Fruit fly (Drosophila melanogaster) whole organism, embryonic: ENCODE results near the gene CG2444.
A peak's percentile ranks its signal among the peaks of the same experiment; 100 is the strongest.

Experiments
- Bteb2 ChIP-seq: fragments of 200-800 bp; sonication (Bioruptor generic); optimal IDR thresholded peaks from 2 replicates; lab custom pipeline; 2016; ENCODE audit warnings: missing biosample characterization, missing genetic modification characterization
- CG11398 ChIP-seq: fragments of 200-800 bp; sonication (Bioruptor generic); optimal IDR thresholded peaks from 2 replicates; lab custom pipeline; 2016; ENCODE audit warnings: missing biosample characterization, missing genetic modification characterization
- CG12659 ChIP-seq: fragments of 200-800 bp; sonication (Bioruptor generic); optimal IDR thresholded peaks from 3 replicates; lab custom pipeline; 2017; ENCODE audit warnings: mild to moderate bottlenecking, missing biosample characterization, missing genetic modification reagents, missing genetic modification characterization
- CG13123 ChIP-seq: fragments of 200-800 bp; sonication (Bioruptor generic); optimal IDR thresholded peaks from 2 replicates; lab custom pipeline; 2016; ENCODE audit warnings: missing biosample characterization, missing genetic modification characterization
- CG13624 ChIP-seq: fragments of 200-800 bp; sonication (Bioruptor generic); optimal IDR thresholded peaks from 2 replicates; lab custom pipeline; 2016; ENCODE audit warnings: missing biosample characterization, missing genetic modification characterization
- CG14441 ChIP-seq: fragments of 200-800 bp; sonication (Bioruptor generic); IDR thresholded peaks from 2 replicates; pipeline ENCODE4 v1.3.6; 2022; ENCODE audit warnings: missing biosample characterization, missing genetic modification characterization
- CG14710 ChIP-seq: fragments of 200-800 bp; sonication (Bioruptor generic); optimal IDR thresholded peaks from 3 replicates; lab custom pipeline; 2019; ENCODE audit warnings: missing biosample characterization, mild to moderate bottlenecking, missing genetic modification characterization, moderate library complexity
- CG16813 ChIP-seq: fragments of 200-800 bp; sonication (Bioruptor generic); IDR thresholded peaks from 3 replicates; pipeline ENCODE4 v1.3.6; 2022; ENCODE audit warnings: missing biosample characterization, missing genetic modification characterization; ENCODE audit not compliant: partially characterized antibody
- CG17612 ChIP-seq: fragments of 200-800 bp; sonication (Bioruptor generic); IDR thresholded peaks from 2 replicates; pipeline ENCODE4 v1.3.6; 2022; ENCODE audit warnings: missing biosample characterization, missing genetic modification characterization
- CG1792 ChIP-seq: fragments of 200-800 bp; sonication (Bioruptor generic); optimal IDR thresholded peaks from 2 replicates; lab custom pipeline; 2016; ENCODE audit warnings: missing biosample characterization, missing genetic modification characterization
- CG18476 ChIP-seq: fragments of 200-800 bp; sonication (Bioruptor generic); optimal IDR thresholded peaks from 2 replicates; lab custom pipeline; 2016; ENCODE audit warnings: missing biosample characterization, mild to moderate bottlenecking, missing genetic modification characterization
- CG18599 ChIP-seq: fragments of 200-800 bp; sonication (Bioruptor generic); optimal IDR thresholded peaks from 3 replicates; lab custom pipeline; 2017; ENCODE audit warnings: missing biosample characterization, missing genetic modification characterization, mild to moderate bottlenecking, moderate library complexity, missing genetic modification reagents
- CG2116 ChIP-seq: fragments of 200-800 bp; sonication (Bioruptor generic); optimal IDR thresholded peaks from 3 replicates; lab custom pipeline; 2018; ENCODE audit warnings: missing biosample characterization, mild to moderate bottlenecking, missing genetic modification characterization
- CG43689 ChIP-seq: fragments of 200-800 bp; sonication (Bioruptor generic); IDR thresholded peaks from 2 replicates; pipeline ENCODE4 v1.3.6; 2022; ENCODE audit warnings: missing biosample characterization, missing genetic modification characterization
- CG5953 ChIP-seq: fragments of 200-800 bp; sonication (Bioruptor generic); IDR thresholded peaks from 2 replicates; pipeline ENCODE4 v1.3.6; 2022; ENCODE audit warnings: missing biosample characterization, missing genetic modification characterization
- CG6254 ChIP-seq: fragments of 200-800 bp; sonication (Bioruptor generic); optimal IDR thresholded peaks from 3 replicates; lab custom pipeline; 2017; ENCODE audit warnings: mild to moderate bottlenecking, missing biosample characterization, missing genetic modification reagents, missing genetic modification characterization
- CG6791 ChIP-seq: fragments of 200-800 bp; sonication (Bioruptor generic); IDR thresholded peaks from 3 replicates; pipeline ENCODE4 v1.3.6; 2022; ENCODE audit warnings: missing biosample characterization, missing genetic modification characterization; ENCODE audit not compliant: partially characterized antibody
- CG6813 ChIP-seq: fragments of 200-800 bp; sonication (Bioruptor generic); optimal IDR thresholded peaks from 2 replicates; lab custom pipeline; 2017; ENCODE audit warnings: missing biosample characterization, missing genetic modification characterization, mild to moderate bottlenecking, moderate library complexity, missing genetic modification reagents
- CG7357 ChIP-seq: fragments of 200-800 bp; sonication (Bioruptor generic); IDR thresholded peaks from 3 replicates; pipeline ENCODE4 v1.3.6; 2022; ENCODE audit warnings: missing biosample characterization, missing genetic modification characterization
- CG8089 ChIP-seq: fragments of 200-800 bp; sonication (Bioruptor generic); optimal IDR thresholded peaks from 3 replicates; lab custom pipeline; 2016; ENCODE audit warnings: missing biosample characterization, missing genetic modification characterization
- CG9932 ChIP-seq: fragments of 200-800 bp; sonication (Bioruptor generic); IDR thresholded peaks from 2 replicates; pipeline ENCODE4 v1.3.6; 2022; ENCODE audit warnings: missing biosample characterization, missing genetic modification characterization
- Chrac-16 ChIP-seq: fragments of 200-800 bp; sonication (Bioruptor generic); optimal IDR thresholded peaks from 3 replicates; lab custom pipeline; 2016; ENCODE audit warnings: missing biosample characterization, missing genetic modification characterization
- Dip2 ChIP-seq: fragments of 200-800 bp; sonication (Bioruptor generic); IDR thresholded peaks from 2 replicates; pipeline ENCODE4 v1.3.6; 2022; ENCODE audit warnings: missing biosample characterization, missing genetic modification characterization
- ERR ChIP-seq: fragments of 200-800 bp; sonication (Bioruptor generic); optimal IDR thresholded peaks from 2 replicates; lab custom pipeline; 2016; ENCODE audit warnings: missing biosample characterization, missing genetic modification characterization
- Elba2 ChIP-seq: fragments of 200-800 bp; sonication (Bioruptor generic); optimal IDR thresholded peaks from 3 replicates; lab custom pipeline; 2016; ENCODE audit warnings: missing biosample characterization, missing genetic modification characterization
- H15 ChIP-seq: fragments of 200-800 bp; sonication (Bioruptor generic); IDR thresholded peaks from 3 replicates; pipeline ENCODE4 v1.3.6; 2022; ENCODE audit warnings: missing biosample characterization, missing genetic modification characterization
- HLH54F ChIP-seq: fragments of 200-800 bp; sonication (Bioruptor generic); optimal IDR thresholded peaks from 3 replicates; lab custom pipeline; 2016; ENCODE audit warnings: missing biosample characterization, missing genetic modification characterization
- Hr78 ChIP-seq, 2 experiments: fragments of 200-800 bp in 1 of 2; fragments of >200 bp in 1 of 2; sonication (Bioruptor generic) in 1 of 2; optimal IDR thresholded peaks; 2 replicates each; lab custom pipeline; 2017 to 2019; ENCODE audit warnings: missing biosample characterization in 2 of 2, missing genetic modification characterization in 2 of 2, mild to moderate bottlenecking in 1 of 2, moderate library complexity in 1 of 2
- NC2α ChIP-seq: fragments of 200-800 bp; sonication (Bioruptor generic); optimal IDR thresholded peaks from 2 replicates; lab custom pipeline; 2016; ENCODE audit warnings: missing biosample characterization, missing genetic modification characterization
- amos ChIP-seq: fragments of 200-800 bp; sonication (Bioruptor generic); IDR thresholded peaks from 2 replicates; pipeline ENCODE4 v1.3.6; 2022; ENCODE audit warnings: missing biosample characterization, missing genetic modification characterization; ENCODE audit not compliant: partially characterized antibody
- ato ChIP-seq: fragments of 200-800 bp; sonication (Bioruptor generic); IDR thresholded peaks from 2 replicates; pipeline ENCODE4 v1.3.6; 2022; ENCODE audit warnings: missing biosample characterization, missing genetic modification characterization; ENCODE audit not compliant: partially characterized antibody
- chif ChIP-seq, 2 experiments: fragments of 200-800 bp; sonication (Bioruptor generic); optimal IDR thresholded peaks; 3 replicates each; lab custom pipeline; 2016; ENCODE audit warnings: missing biosample characterization in 2 of 2, missing genetic modification characterization in 2 of 2
- corto ChIP-seq: fragments of 200-800 bp; sonication (Bioruptor generic); optimal IDR thresholded peaks from 2 replicates; lab custom pipeline; 2016; ENCODE audit warnings: missing biosample characterization, mild to moderate bottlenecking, missing genetic modification characterization, moderate library complexity
- crol ChIP-seq: fragments of 200-800 bp; sonication (Bioruptor generic); IDR thresholded peaks from 2 replicates; pipeline ENCODE4 v1.3.6; 2022; ENCODE audit warnings: missing biosample characterization, missing genetic modification characterization
- en ChIP-seq: fragments of 200-800 bp; sonication (Bioruptor generic); optimal IDR thresholded peaks from 2 replicates; lab custom pipeline; 2016; ENCODE audit warnings: missing biosample characterization, missing genetic modification characterization
- exex ChIP-seq: fragments of 200-800 bp; sonication (Bioruptor generic); optimal IDR thresholded peaks from 4 replicates; lab custom pipeline; 2018; ENCODE audit warnings: missing biosample characterization, mild to moderate bottlenecking, missing genetic modification characterization, moderate library complexity
- kah ChIP-seq: fragments of 200-800 bp; sonication (Bioruptor generic); optimal IDR thresholded peaks from 2 replicates; lab custom pipeline; 2018; ENCODE audit warnings: missing biosample characterization, mild to moderate bottlenecking, missing genetic modification characterization
- ken ChIP-seq: fragments of 200-800 bp; sonication (Bioruptor generic); IDR thresholded peaks from 3 replicates; pipeline ENCODE4 v1.3.6; 2022; ENCODE audit warnings: missing biosample characterization, missing genetic modification characterization
- p53 ChIP-seq: fragments of 200-800 bp; sonication (Bioruptor generic); optimal IDR thresholded peaks from 2 replicates; lab custom pipeline; 2016; ENCODE audit warnings: missing biosample characterization, missing genetic modification characterization
- pan ChIP-seq, 4 experiments: fragments of >200 bp in 3 of 4; fragments of 200-800 bp in 1 of 4; sonication (Bioruptor generic) in 1 of 4; optimal IDR thresholded peaks in 3 of 4; IDR thresholded peaks in 1 of 4; 2 replicates each; pipeline versions ENCODE4 v1.3.6 to Lab custom; 2017 to 2022; ENCODE audit warnings: missing biosample characterization in 2 of 4, missing genetic modification characterization in 2 of 4, mixed read lengths in 1 of 4
- pb ChIP-seq: fragments of 200-800 bp; sonication (Bioruptor generic); optimal IDR thresholded peaks from 3 replicates; lab custom pipeline; 2016; ENCODE audit warnings: missing biosample characterization, missing genetic modification characterization
- peb ChIP-seq: fragments of 200-800 bp; sonication (Bioruptor generic); IDR thresholded peaks from 2 replicates; pipeline ENCODE4 v1.3.6; 2022; ENCODE audit warnings: missing biosample characterization, missing genetic modification characterization
- prd ChIP-seq, 3 experiments: fragments of >200 bp in 2 of 3; fragments of 200-800 bp in 1 of 3; sonication (Bioruptor generic) in 1 of 3; optimal IDR thresholded peaks in 2 of 3; IDR thresholded peaks in 1 of 3; 2 replicates in 2 of 3; 3 replicates in 1 of 3; pipeline versions ENCODE4 v1.3.6 to Lab custom; 2017 to 2022; ENCODE audit warnings: missing biosample characterization in 1 of 3, missing genetic modification characterization in 1 of 3
- sens ChIP-seq: fragments of 200-800 bp; sonication (Bioruptor generic); peaks from one replicate; lab custom pipeline; 2016; ENCODE audit warnings: missing biosample characterization, missing genetic modification characterization
- zf30C ChIP-seq: fragments of 200-800 bp; sonication (Bioruptor generic); optimal IDR thresholded peaks from 3 replicates; lab custom pipeline; 2018; ENCODE audit warnings: missing biosample characterization, mild to moderate bottlenecking, missing genetic modification characterization
- zfh2 ChIP-seq: fragments of 200-800 bp; sonication (Bioruptor generic); optimal IDR thresholded peaks from 2 replicates; lab custom pipeline; 2016; ENCODE audit warnings: missing biosample characterization, missing genetic modification characterization

Gene CG2444

DNA sequence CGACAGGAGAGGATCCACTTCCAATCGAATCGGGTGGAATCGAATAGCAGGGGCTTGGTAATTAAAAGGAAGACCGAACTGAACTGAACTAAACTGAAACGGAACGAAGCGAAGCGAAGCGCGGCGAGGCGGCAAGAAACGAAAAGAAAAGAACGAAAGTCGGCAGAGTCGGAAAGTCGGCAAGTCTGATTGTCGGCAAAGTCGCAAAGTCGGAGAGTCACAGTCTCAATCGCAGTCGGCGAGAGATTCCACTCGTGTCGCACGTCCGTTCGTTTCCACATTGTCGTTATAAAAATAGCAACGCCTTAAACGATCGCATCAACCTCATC lies 9.3 kb downstream of the CG2444 start (continued):
- TF ChIP-seq crol (GFP tag; lab: Robert Waterston, UW) (no peak), kah (GFP tag; lab: Kevin White, UChicago) (no peak), zf30C (GFP tag; lab: Kevin White, UChicago) (no peak), CG11398 (GFP tag; lab: Kevin White, UChicago) (no peak), CG5953 (GFP tag; lab: Robert Waterston, UW) (no peak), sens (GFP tag; lab: Kevin White, UChicago) (peak; percentile 44)

DNA sequence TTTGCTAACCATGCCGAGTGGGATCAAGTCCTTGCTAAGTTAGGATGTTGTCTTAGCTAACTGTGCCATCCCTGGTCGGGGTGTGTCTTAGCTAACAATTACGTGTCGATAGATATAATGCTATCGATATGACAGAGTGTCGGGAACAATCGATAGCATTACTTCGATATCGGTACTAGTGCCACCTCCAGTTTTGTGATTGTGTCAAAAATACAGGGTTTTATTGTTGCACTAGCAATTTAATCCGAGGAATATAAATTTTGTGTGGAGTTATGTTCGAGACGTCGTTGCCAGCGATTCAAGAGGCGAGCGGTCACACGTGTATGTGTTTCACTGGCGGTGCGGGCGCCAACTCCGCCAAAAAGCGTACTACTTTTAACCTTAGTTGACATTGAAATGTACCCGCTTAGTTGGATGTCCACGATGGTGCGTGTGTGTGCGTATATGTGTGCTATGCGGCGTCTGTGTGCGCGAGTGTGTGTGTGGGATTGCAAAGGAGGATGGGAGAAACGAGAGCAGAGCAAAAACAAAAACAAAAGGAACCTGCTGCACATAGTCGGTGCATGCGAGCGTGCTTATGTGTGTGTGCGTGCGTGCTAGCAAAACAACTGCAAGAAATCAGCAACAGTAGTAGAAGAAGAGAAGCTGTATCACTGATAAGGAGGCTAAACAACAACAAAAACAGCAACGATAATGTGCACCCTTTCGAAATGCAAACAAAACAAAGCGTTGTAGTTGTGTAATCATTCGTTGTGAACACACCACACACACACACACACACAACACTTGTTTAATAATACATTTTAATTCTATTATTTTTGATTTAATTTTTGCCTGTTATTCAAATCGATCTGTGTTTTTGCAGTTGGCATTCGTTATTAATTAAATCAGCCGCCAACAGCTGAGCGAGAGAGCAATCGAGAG lies 9.9 kb downstream of the CG2444 start, which contains the start of gene PhKgamma:
Gene PhKgamma, plus strand, starts transcription at position 179 of the 924 bp plus-strand sequence.
- TF ChIP-seq CG2116 (GFP tag; lab: Kevin White, UChicago) (peak; percentile 79), Bteb2 (GFP tag; lab: Kevin White, UChicago) (no peak), ato (GFP tag; lab: Robert Waterston, UW) (peak; percentile 90), peb (GFP tag; lab: Robert Waterston, UW) (no peak), pan (optimal IDR thresholded peaks at IDR 0.05; lab: Kevin White, UChicago) (no peak), pan (GFP tag; optimal IDR thresholded peaks at IDR 0.05 in 1 of 2, IDR thresholded peaks at IDR 0.05 in 1 of 2) (no peak), Hr78 (GFP tag; optimal IDR thresholded peaks at IDR 0.05; lab: Kevin White, UChicago) (peak in 1 of 2 experiments; percentile 12), zfh2 (GFP tag; lab: Kevin White, UChicago) (no peak), HLH54F (GFP tag; lab: Kevin White, UChicago) (no peak), CG18599 (GFP tag; lab: Kevin White, UChicago) (peak; percentile 53), CG9932 (GFP tag; lab: Robert Waterston, UW) (no peak; the same call in 1 of the 2 replicates), CG6791 (GFP tag; lab: Robert Waterston, UW) (peak; percentile 96), exex (tag; lab: Kevin White, UChicago) (peak; percentile 51), p53 (peak; percentile 57), CG7357 (no peak), CG16813 (GFP tag; lab: Robert Waterston, UW) (peak; percentile 93), CG14710 (tag; lab: Kevin White, UChicago) (peak; percentile 74), CG14441 (no peak), CG8089 (no peak), CG6813 (GFP tag; lab: Kevin White, UChicago) (no peak), amos (GFP tag; lab: Robert Waterston, UW) (peak; percentile 97), en (GFP tag; lab: Kevin White, UChicago) (no peak), Elba2 (GFP tag; lab: Kevin White, UChicago) (no peak), CG13123 (GFP tag; lab: Kevin White, UChicago) (no peak), CG12659 (peak; percentile 74), chif (GFP tag; optimal IDR thresholded peaks at IDR 0.05; lab: Kevin White, UChicago) (no peak), ken (GFP tag; lab: Robert Waterston, UW) (no peak), Dip2 (GFP tag; lab: Robert Waterston, UW) (no peak), CG43689 (no peak), CG1792 (no peak), pb (GFP tag; lab: Kevin White, UChicago) (no peak), Chrac-16 (no peak), CG18476 (GFP tag; lab: Kevin White, UChicago) (no peak), ERR (GFP tag; lab: Kevin White, UChicago) (peak; percentile 99), H15 (no peak; the same call in 2 of the 3 replicates), NC2α (GFP tag; lab: Kevin White, UChicago) (no peak), prd (optimal IDR thresholded peaks at IDR 0.05; lab: Kevin White, UChicago) (no peak), prd (GFP tag; IDR thresholded peaks at IDR 0.05; lab: Robert Waterston, UW) (no peak), CG17612 (GFP tag; lab: Robert Waterston, UW) (no peak), CG13624 (GFP tag; lab: Kevin White, UChicago) (peak; percentile 70), corto (GFP tag; lab: Kevin White, UChicago) (no peak), CG6254 (GFP tag; lab: Kevin White, UChicago) (no peak)
